Fruit fly (Drosophila melanogaster) whole organism, pupa: Measurements from ENCODE around the gene Mon1.

Source experiments
- CG12605 ChIP-seq: fragments of 200-800 bp; sonication (Bioruptor generic); IDR thresholded peaks from 2 replicates; pipeline ENCODE4 v1.3.6; 2022; ENCODE audit warnings: missing biosample characterization, missing genetic modification characterization
- CG8159 ChIP-seq: fragments of 200-800 bp; sonication (Bioruptor generic); optimal IDR thresholded peaks from 3 replicates; lab custom pipeline; 2018; ENCODE audit warnings: missing biosample characterization, mild to moderate bottlenecking, missing genetic modification characterization, moderate library complexity
- CG8301 ChIP-seq: fragments of 200-800 bp; sonication (Bioruptor generic); optimal IDR thresholded peaks from 2 replicates; lab custom pipeline; 2018; ENCODE audit warnings: missing biosample characterization, mild to moderate bottlenecking, missing genetic modification characterization
- rn ChIP-seq: fragments of 200-800 bp; sonication (Bioruptor generic); IDR thresholded peaks from 2 replicates; pipeline ENCODE4 v1.3.6; 2022; ENCODE audit warnings: missing biosample characterization, missing genetic modification characterization

dm6 chr2L:4838494-4839320 lies 11.7 kb upstream of the Mon1 start:
- no peak for TF ChIP-seq CG12605 (GFP tag; lab: Robert Waterston, UW)
- no peak for TF ChIP-seq CG8159 (tag; lab: Kevin White, UChicago)
- TF ChIP-seq rn (GFP tag; lab: Robert Waterston, UW): no peak
- no peak for TF ChIP-seq CG8301 (tag; lab: Kevin White, UChicago)
